Fruit fly (Drosophila melanogaster): ENCODE results near the gene CG7110.

CG7110 gene

dm6 chr2L:13398614-13399161 lies at the start of gene CG7110, which contains the start of gene CG10859 (continued):
- TF ChIP-seq CG8359 (GFP tag; optimal IDR thresholded peaks at IDR 0.05; ENCODE audit: borderline replicate concordance): peak; percentile 38
- TF ChIP-seq Ssrp (tag; optimal IDR thresholded peaks at IDR 0.05): no peak
- no peak for TF ChIP-seq ttk (GFP tag; IDR thresholded peaks at IDR 0.05)
- TF ChIP-seq CG9215 (GFP tag; IDR thresholded peaks at IDR 0.05): no peak
- no peak for TF ChIP-seq pnt (GFP tag; optimal IDR thresholded peaks at IDR 0.05)
- TF ChIP-seq Lhr (GFP tag; optimal IDR thresholded peaks at IDR 0.05): peak; percentile 50
- peak; percentile 32 for TF ChIP-seq CG33557 (GFP tag; optimal IDR thresholded peaks at IDR 0.05)
- TF ChIP-seq CG8765 (GFP tag; IDR thresholded peaks at IDR 0.05): no peak
- peak; percentile 55 for TF ChIP-seq CG12391 (tag; optimal IDR thresholded peaks at IDR 0.05)
- TF ChIP-seq dati (GFP tag; IDR thresholded peaks at IDR 0.05): no peak
- peak; percentile 39 for TF ChIP-seq MTF-1 (GFP tag; optimal IDR thresholded peaks at IDR 0.05; ENCODE audit: borderline replicate concordance)
- peak; percentile 81 for TF ChIP-seq lab (GFP tag; optimal IDR thresholded peaks at IDR 0.05)
- no peak for TF ChIP-seq CG6175 (GFP tag; IDR thresholded peaks at IDR 0.05)
- peak; percentile 89 for TF ChIP-seq E2f2 (GFP tag; IDR thresholded peaks at IDR 0.05)
- no peak for TF ChIP-seq al (GFP tag; IDR thresholded peaks at IDR 0.05)
- no peak for TF ChIP-seq CG11456 (GFP tag; IDR thresholded peaks at IDR 0.05)
- TF ChIP-seq ro (GFP tag; IDR thresholded peaks at IDR 0.05): no peak
- TF ChIP-seq tio (GFP tag; optimal IDR thresholded peaks at IDR 0.05): no peak
- TF ChIP-seq Doc3 (GFP tag; IDR thresholded peaks at IDR 0.05; ENCODE audit: partially characterized antibody): no peak
- peak; percentile 18 for TF ChIP-seq CG10654 (GFP tag; optimal IDR thresholded peaks at IDR 0.05)
- TF ChIP-seq Dip2 (GFP tag; IDR thresholded peaks at IDR 0.05): no peak
- no peak for TF ChIP-seq CG8089 (GFP tag; optimal IDR thresholded peaks at IDR 0.05)
- TF ChIP-seq Rfx (GFP tag; IDR thresholded peaks at IDR 0.05): peak; percentile 9; the same call in 1 of the 2 replicates
- peak; percentile 34 for TF ChIP-seq Bteb2 (GFP tag; optimal IDR thresholded peaks at IDR 0.05)
- TF ChIP-seq CG2120 (GFP tag; optimal IDR thresholded peaks at IDR 0.05): no peak
- no peak for TF ChIP-seq CG4424 (GFP tag; optimal IDR thresholded peaks at IDR 0.05)
- no peak for TF ChIP-seq sim (GFP tag; IDR thresholded peaks at IDR 0.05)
- no peak for TF ChIP-seq CG7357 (GFP tag; IDR thresholded peaks at IDR 0.05)
- TF ChIP-seq emc (GFP tag; optimal IDR thresholded peaks at IDR 0.05): no peak
- no peak for TF ChIP-seq sob (GFP tag; IDR thresholded peaks at IDR 0.05)
- peak; percentile 4 for TF ChIP-seq Xbp1 (GFP tag; optimal IDR thresholded peaks at IDR 0.05)
- TF ChIP-seq wek (GFP tag; optimal IDR thresholded peaks at IDR 0.05): peak; percentile 88
- TF ChIP-seq CG10209 (GFP tag; optimal IDR thresholded peaks at IDR 0.05): peak; percentile 41
- peak; percentile 13 for TF ChIP-seq CG3995 (GFP tag; optimal IDR thresholded peaks at IDR 0.05)
- TF ChIP-seq sens-2 (GFP tag; IDR thresholded peaks at IDR 0.05): peak; percentile 33; the same call in 1 of the 2 replicates
- TF ChIP-seq tll (GFP tag; optimal IDR thresholded peaks at IDR 0.05): no peak
- TF ChIP-seq nom (GFP tag; optimal IDR thresholded peaks at IDR 0.05): peak; percentile 30
- TF ChIP-seq CG11504 (tag; optimal IDR thresholded peaks at IDR 0.05): peak; percentile 48
- TF ChIP-seq CG16815 (GFP tag; optimal IDR thresholded peaks at IDR 0.05): no peak
- peak; percentile 55; the same call in 1 of the 2 replicates for TF ChIP-seq CG31441 (GFP tag; IDR thresholded peaks at IDR 0.05)
- TF ChIP-seq CG2129 (GFP tag; IDR thresholded peaks at IDR 0.05; ENCODE audit: partially characterized antibody): no peak
- no peak for TF ChIP-seq H2.0 (GFP tag; IDR thresholded peaks at IDR 0.05)
- peak; percentile 40 for TF ChIP-seq CG2116 (GFP tag; optimal IDR thresholded peaks at IDR 0.05)
- no peak for TF ChIP-seq CG6254 (GFP tag; optimal IDR thresholded peaks at IDR 0.05)
- TF ChIP-seq gce (GFP tag; IDR thresholded peaks at IDR 0.05): no peak
- peak; percentile 33 for TF ChIP-seq CG30020 (tag; optimal IDR thresholded peaks at IDR 0.05)
- TF ChIP-seq CoRest (tag; optimal IDR thresholded peaks at IDR 0.05): peak; percentile 64
- TF ChIP-seq Atf-2 (GFP tag; optimal IDR thresholded peaks at IDR 0.05): no peak
- TF ChIP-seq btn (GFP tag; optimal IDR thresholded peaks at IDR 0.05): no peak
- TF ChIP-seq vvl (GFP tag; IDR thresholded peaks at IDR 0.05): peak; percentile 33; the same call in 1 of the 2 replicates
- TF ChIP-seq TFAM (GFP tag; optimal IDR thresholded peaks at IDR 0.05): no peak
